Fruit fly (Drosophila melanogaster) whole organism: Measurements from ENCODE around the gene hb.

ENCODE experiments used
- psq ChIP-seq: fragments of >200 bp; optimal IDR thresholded peaks from 2 replicates; lab custom pipeline; 2017
- usp ChIP-seq: fragments of >200 bp; optimal IDR thresholded peaks from 2 replicates; lab custom pipeline; 2017; ENCODE audit warnings: missing biosample characterization, missing genetic modification characterization, mixed read lengths

dm6 chr3R:8739161-8739783 is 41.6 kb upstream of the hb start:
- TF ChIP-seq usp (GFP tag; lab: Kevin White, UChicago) (no peak), psq (lab: Kevin White, UChicago) (no peak)
